Fruit fly (Drosophila melanogaster): ENCODE measurements around the gene Cyp310a1.
A peak's percentile ranks its signal among the peaks of the same experiment; 100 is the strongest.

The Cyp310a1 gene

DNA sequence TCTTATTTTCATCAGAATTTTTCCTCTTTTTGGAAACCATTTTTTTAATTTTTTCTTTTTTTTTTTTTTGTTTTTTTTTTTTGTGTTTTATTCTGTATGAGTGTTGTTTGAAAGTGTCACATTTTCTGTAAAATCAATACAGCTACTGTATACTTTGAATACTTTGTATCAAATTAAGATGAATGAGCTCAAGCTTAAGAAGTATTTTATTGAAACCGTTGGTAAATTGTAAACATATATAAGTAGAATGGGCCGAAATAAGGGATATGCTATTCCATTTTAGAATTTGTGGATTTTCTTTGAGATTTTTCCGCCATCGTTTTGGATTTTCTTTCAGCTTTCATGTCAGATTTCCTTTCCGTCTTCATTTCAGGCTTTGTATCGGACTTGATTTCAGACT is 22.2 kb upstream of the Cyp310a1 start, which contains the start of gene Mst36Fb:
Gene Mst36Fb, minus strand, starts transcription at position 101 of the 400 bp plus-strand sequence.
- TF ChIP-seq CG14711 (tag; optimal IDR thresholded peaks at IDR 0.05) = no peak
- TF ChIP-seq ovo (GFP tag; optimal IDR thresholded peaks at IDR 0.05) = no peak
- no peak for TF ChIP-seq kay (GFP tag; ENCODE audit: borderline replicate concordance)
- no peak for TF ChIP-seq CG11617 (GFP tag; optimal IDR thresholded peaks at IDR 0.05)
- TF ChIP-seq Crg-1 (GFP tag; optimal IDR thresholded peaks at IDR 0.05) = no peak
- TF ChIP-seq CG33017 (tag; optimal IDR thresholded peaks at IDR 0.05) = no peak
- TF ChIP-seq Clk (GFP tag; optimal IDR thresholded peaks at IDR 0.05) = no peak
- no peak for TF ChIP-seq CG7101 (tag; optimal IDR thresholded peaks at IDR 0.05)
- no peak for TF ChIP-seq CG5204 (GFP tag; optimal IDR thresholded peaks at IDR 0.05)
- TF ChIP-seq bab1 (GFP tag; optimal IDR thresholded peaks at IDR 0.05) = no peak
- no peak for TF ChIP-seq CG1620 (GFP tag; optimal IDR thresholded peaks at IDR 0.05)
- TF ChIP-seq pad (GFP tag; optimal IDR thresholded peaks at IDR 0.05) = no peak
- TF ChIP-seq CG7045 (GFP tag; optimal IDR thresholded peaks at IDR 0.05) = no peak
- TF ChIP-seq toe (GFP tag; optimal IDR thresholded peaks at IDR 0.05) = no peak
- TF ChIP-seq cnc (optimal IDR thresholded peaks at IDR 0.05) = no peak
- TF ChIP-seq Hr96 (GFP tag; optimal IDR thresholded peaks at IDR 0.05) = no peak
- TF ChIP-seq tj (GFP tag; optimal IDR thresholded peaks at IDR 0.05) = no peak
- no peak for TF ChIP-seq CG12768 (GFP tag; optimal IDR thresholded peaks at IDR 0.05)
- no peak for TF ChIP-seq cic (GFP tag; optimal IDR thresholded peaks at IDR 0.05)
- no peak for TF ChIP-seq Mnt (GFP tag; optimal IDR thresholded peaks at IDR 0.05)

DNA sequence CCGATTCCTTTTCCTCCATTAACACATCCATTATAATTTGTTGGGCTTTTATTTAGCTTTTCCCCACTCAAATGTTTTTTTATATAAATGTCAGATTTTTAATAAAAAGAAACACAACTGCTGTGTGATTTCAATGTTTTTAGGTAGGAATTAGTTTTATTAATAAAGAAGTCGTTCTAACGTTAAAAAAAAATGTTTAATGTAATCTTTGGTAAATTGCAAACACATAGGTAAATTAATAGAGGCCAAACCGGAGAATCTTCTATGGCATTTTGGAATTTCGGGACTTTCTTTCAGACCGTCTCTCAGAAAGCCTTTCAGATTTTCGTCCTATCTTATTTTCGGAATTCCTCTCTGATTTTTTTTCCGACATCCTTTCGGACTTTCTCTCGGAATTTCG is 20.4 kb upstream of the Cyp310a1 start, which contains the start of gene CG43339:
Gene CG43339, minus strand, starts transcription at position 101 of the 400 bp plus-strand sequence.
- TF ChIP-seq cnc (optimal IDR thresholded peaks at IDR 0.05) (no peak), CG14711 (tag; optimal IDR thresholded peaks at IDR 0.05) (no peak), CG5204 (GFP tag; optimal IDR thresholded peaks at IDR 0.05) (no peak), CG7101 (tag; optimal IDR thresholded peaks at IDR 0.05) (no peak), bab1 (GFP tag; optimal IDR thresholded peaks at IDR 0.05) (no peak), toe (GFP tag; optimal IDR thresholded peaks at IDR 0.05) (no peak), Clk (GFP tag; optimal IDR thresholded peaks at IDR 0.05) (no peak)

DNA sequence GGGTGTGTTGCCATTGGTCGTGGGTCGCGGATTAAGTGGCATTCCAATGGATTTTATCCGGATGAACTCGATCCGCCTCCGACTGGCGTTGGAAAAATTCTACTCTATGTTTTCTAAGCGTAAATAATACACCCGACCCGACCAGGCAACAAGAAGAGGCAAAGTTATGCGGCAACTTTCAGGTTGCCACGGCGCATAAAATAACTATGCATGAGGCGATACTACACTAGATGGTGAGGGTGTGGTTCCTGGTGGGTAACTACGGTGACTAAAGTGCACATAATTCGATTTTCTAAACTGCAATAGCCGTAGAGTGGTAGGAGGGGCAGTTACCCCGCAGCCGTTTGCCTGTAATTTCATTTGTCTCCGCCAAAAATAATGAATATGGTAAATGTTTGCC is 18.3 kb upstream of the Cyp310a1 start, which contains the start of gene CG43338:
Gene CG43338, minus strand, starts transcription at position 101 of the 400 bp plus-strand sequence.
- TF ChIP-seq pad (GFP tag; optimal IDR thresholded peaks at IDR 0.05) = no peak
- TF ChIP-seq toe (GFP tag; optimal IDR thresholded peaks at IDR 0.05) = no peak
- TF ChIP-seq Mnt (GFP tag; optimal IDR thresholded peaks at IDR 0.05) = no peak
- no peak for TF ChIP-seq tj (GFP tag; optimal IDR thresholded peaks at IDR 0.05)
- no peak for TF ChIP-seq cnc (optimal IDR thresholded peaks at IDR 0.05)
- TF ChIP-seq CG12768 (GFP tag; optimal IDR thresholded peaks at IDR 0.05) = no peak
- TF ChIP-seq CG33017 (tag; optimal IDR thresholded peaks at IDR 0.05) = no peak
- no peak for TF ChIP-seq Crg-1 (GFP tag; optimal IDR thresholded peaks at IDR 0.05)
- no peak for TF ChIP-seq CG14711 (tag; optimal IDR thresholded peaks at IDR 0.05)
- TF ChIP-seq CG7045 (GFP tag; optimal IDR thresholded peaks at IDR 0.05) = no peak
- TF ChIP-seq bab1 (GFP tag; optimal IDR thresholded peaks at IDR 0.05) = no peak
- TF ChIP-seq Hr96 (GFP tag; optimal IDR thresholded peaks at IDR 0.05) = no peak
- TF ChIP-seq CG5204 (GFP tag; optimal IDR thresholded peaks at IDR 0.05) = no peak
- no peak for TF ChIP-seq Clk (GFP tag; optimal IDR thresholded peaks at IDR 0.05)

dm6 chr2L:18665952-18666606 is 13.3 kb upstream of the Cyp310a1 start:
- TF ChIP-seq CG14711 (tag; optimal IDR thresholded peaks at IDR 0.05) = no peak
- no peak for TF ChIP-seq Mnt (GFP tag; optimal IDR thresholded peaks at IDR 0.05)
- TF ChIP-seq Crg-1 (GFP tag; optimal IDR thresholded peaks at IDR 0.05) = no peak
- peak; percentile 50 for TF ChIP-seq CG5204 (GFP tag; optimal IDR thresholded peaks at IDR 0.05)
- TF ChIP-seq ovo (GFP tag; optimal IDR thresholded peaks at IDR 0.05) = no peak
- no peak for TF ChIP-seq cnc (optimal IDR thresholded peaks at IDR 0.05)
- no peak for TF ChIP-seq Clk (GFP tag; optimal IDR thresholded peaks at IDR 0.05)
- TF ChIP-seq Hr96 (GFP tag; optimal IDR thresholded peaks at IDR 0.05) = peak; percentile 2
- peak; percentile 43 for TF ChIP-seq CG1620 (GFP tag; optimal IDR thresholded peaks at IDR 0.05)
- no peak for TF ChIP-seq CG7045 (GFP tag; optimal IDR thresholded peaks at IDR 0.05)
- no peak for TF ChIP-seq cic (GFP tag; optimal IDR thresholded peaks at IDR 0.05)
- TF ChIP-seq CG33017 (tag; optimal IDR thresholded peaks at IDR 0.05) = no peak
- TF ChIP-seq CG11617 (GFP tag; optimal IDR thresholded peaks at IDR 0.05) = no peak
- peak; percentile 35 for TF ChIP-seq toe (GFP tag; optimal IDR thresholded peaks at IDR 0.05)
- no peak for TF ChIP-seq tj (GFP tag; optimal IDR thresholded peaks at IDR 0.05)
- no peak for TF ChIP-seq CG12768 (GFP tag; optimal IDR thresholded peaks at IDR 0.05)
- TF ChIP-seq CG7101 (tag; optimal IDR thresholded peaks at IDR 0.05) = no peak
- TF ChIP-seq kay (GFP tag; ENCODE audit: borderline replicate concordance) = no peak
- no peak for TF ChIP-seq pad (GFP tag; optimal IDR thresholded peaks at IDR 0.05)
- TF ChIP-seq bab1 (GFP tag; optimal IDR thresholded peaks at IDR 0.05) = peak; percentile 14

dm6 chr2L:18664707-18665550 is 12.1 kb upstream of the Cyp310a1 start:
- TF ChIP-seq CG11617 (GFP tag; optimal IDR thresholded peaks at IDR 0.05) (no peak), toe (GFP tag; optimal IDR thresholded peaks at IDR 0.05) (no peak), pad (GFP tag; optimal IDR thresholded peaks at IDR 0.05) (no peak), Crg-1 (GFP tag; optimal IDR thresholded peaks at IDR 0.05) (no peak), CG14711 (tag; optimal IDR thresholded peaks at IDR 0.05) (no peak), CG12768 (GFP tag; optimal IDR thresholded peaks at IDR 0.05) (no peak), bab1 (GFP tag; optimal IDR thresholded peaks at IDR 0.05) (no peak), CG7045 (GFP tag; optimal IDR thresholded peaks at IDR 0.05) (no peak), CG7101 (tag; optimal IDR thresholded peaks at IDR 0.05) (no peak), cic (GFP tag; optimal IDR thresholded peaks at IDR 0.05) (no peak), Clk (GFP tag; optimal IDR thresholded peaks at IDR 0.05) (no peak), cnc (optimal IDR thresholded peaks at IDR 0.05) (no peak), Mnt (GFP tag; optimal IDR thresholded peaks at IDR 0.05) (no peak), CG33017 (tag; optimal IDR thresholded peaks at IDR 0.05) (no peak)

Data from whole organism, adult.